Fruit fly (Drosophila melanogaster): ENCODE measurements around the gene aust.

The aust gene

dm6 chr2L:9252947-9253346, 2.1 kb upstream of the aust start, which contains the start of gene borr (continued):
- peak; percentile 54 for TF ChIP-seq trem (tag; optimal IDR thresholded peaks at IDR 0.05)
- TF ChIP-seq ssp (GFP tag; IDR thresholded peaks at IDR 0.05) = no peak
- peak; percentile 69 for TF ChIP-seq pzg (GFP tag; optimal IDR thresholded peaks at IDR 0.05)
- no peak for TF ChIP-seq Hr51 (GFP tag; optimal IDR thresholded peaks at IDR 0.05)
- peak; percentile 61; the same call in 1 of the 2 replicates for TF ChIP-seq CG3847 (GFP tag; IDR thresholded peaks at IDR 0.05)
- peak; percentile 99 for TF ChIP-seq E2f2 (GFP tag; IDR thresholded peaks at IDR 0.05)
- TF ChIP-seq Fer1 (GFP tag; optimal IDR thresholded peaks at IDR 0.05) = no peak
- TF ChIP-seq CG6175 (GFP tag; IDR thresholded peaks at IDR 0.05) = no peak
- no peak for TF ChIP-seq CG9817 (tag; optimal IDR thresholded peaks at IDR 0.05)
- no peak for TF ChIP-seq amos (GFP tag; IDR thresholded peaks at IDR 0.05; ENCODE audit: partially characterized antibody)
- TF ChIP-seq disco-r (GFP tag; optimal IDR thresholded peaks at IDR 0.05) = no peak
- TF ChIP-seq MBD-R2 (GFP tag; IDR thresholded peaks at IDR 0.05) = peak; percentile 38
- TF ChIP-seq ERR (GFP tag; optimal IDR thresholded peaks at IDR 0.05) = no peak

dm6 chr2L:9244263-9244662, 6.6 kb downstream of the aust start:
- TF ChIP-seq shn (GFP tag; optimal IDR thresholded peaks at IDR 0.05) (no peak), Taf1 (GFP tag; IDR thresholded peaks at IDR 0.05) (no peak), CG4360 (GFP tag; IDR thresholded peaks at IDR 0.05) (0 out of 2 replicates have a peak, but pooled peaks have one; percentile 22), CG12769 (tag; optimal IDR thresholded peaks at IDR 0.05) (no peak), CG16863 (GFP tag; optimal IDR thresholded peaks at IDR 0.05) (no peak), stwl (tag; optimal IDR thresholded peaks at IDR 0.05) (no peak), abd-A (tag; optimal IDR thresholded peaks at IDR 0.05) (no peak), CG12659 (GFP tag; optimal IDR thresholded peaks at IDR 0.05) (no peak), CG3065 (GFP tag; optimal IDR thresholded peaks at IDR 0.05) (no peak), jumu (GFP tag; optimal IDR thresholded peaks at IDR 0.05) (no peak), ftz-f1 (GFP tag; optimal IDR thresholded peaks at IDR 0.05) (peak; percentile 51), CG11247 (GFP tag; IDR thresholded peaks at IDR 0.05) (no peak), corto (GFP tag; optimal IDR thresholded peaks at IDR 0.05) (no peak), Oaz (GFP tag; IDR thresholded peaks at IDR 0.05) (no peak), BtbVII (GFP tag; optimal IDR thresholded peaks at IDR 0.05) (no peak), ranshi (GFP tag; IDR thresholded peaks at IDR 0.05) (no peak), hkb (optimal IDR thresholded peaks at IDR 0.05) (no peak), hkb (GFP tag; IDR thresholded peaks at IDR 0.05) (0 out of 2 replicates have a peak, but pooled peaks have one; percentile 21), crc (GFP tag; optimal IDR thresholded peaks at IDR 0.05) (no peak), br (optimal IDR thresholded peaks at IDR 0.05) (no peak), Dfd (GFP tag; optimal IDR thresholded peaks at IDR 0.05) (peak in 1 of 2 experiments; percentile 74), gsb (GFP tag; IDR thresholded peaks at IDR 0.05) (no peak), peb (GFP tag; IDR thresholded peaks at IDR 0.05) (no peak), emc (GFP tag; optimal IDR thresholded peaks at IDR 0.05) (no peak), CG13287 (GFP tag; IDR thresholded peaks at IDR 0.05; ENCODE audit: partially characterized antibody) (0 out of 2 replicates have a peak, but pooled peaks have one; percentile 9), chif (GFP tag; optimal IDR thresholded peaks at IDR 0.05) (no peak), CTCF (GFP tag; optimal IDR thresholded peaks at IDR 0.05) (no peak), Med (GFP tag) (peak; percentile 75), CG13894 (tag; optimal IDR thresholded peaks at IDR 0.05) (no peak), Doc3 (GFP tag; IDR thresholded peaks at IDR 0.05; ENCODE audit: partially characterized antibody) (no peak), CG32532 (GFP tag; IDR thresholded peaks at IDR 0.05) (peak; percentile 36; the same call in 1 of the 2 replicates), zf30C (GFP tag; optimal IDR thresholded peaks at IDR 0.05) (no peak), CG15514 (GFP tag; optimal IDR thresholded peaks at IDR 0.05) (no peak), gfzf (GFP tag; optimal IDR thresholded peaks at IDR 0.05) (no peak), Hr39 (optimal IDR thresholded peaks at IDR 0.05) (no peak), CG13775 (GFP tag; optimal IDR thresholded peaks at IDR 0.05) (peak; percentile 46), CG16815 (GFP tag; optimal IDR thresholded peaks at IDR 0.05) (no peak), HLH3B (GFP tag; IDR thresholded peaks at IDR 0.05) (no peak), inv (GFP tag; IDR thresholded peaks at IDR 0.05; ENCODE audit: partially characterized antibody) (no peak), CG14050 (GFP tag; IDR thresholded peaks at IDR 0.05) (no peak)

Measured in whole organism, embryonic.